Worm (Caenorhabditis elegans) whole organism, young adult: ENCODE measurements around the gene moc-1.

ENCODE experiments used
- B0019.2 ChIP-seq: fragments of 200-800 bp; sonication (Bioruptor generic); conservative IDR thresholded peaks from 2 replicates; pipeline ENCODE4 v1.3.6; 2022; ENCODE audit warnings: missing genetic modification reagents, missing genetic modification characterization, missing compliant biosample characterization
- B0336.3 ChIP-seq: fragments of 200-800 bp; sonication (Bioruptor generic); IDR thresholded peaks from 2 replicates; pipeline ENCODE4 v1.3.6; 2022; ENCODE audit warnings: missing genetic modification characterization, missing compliant biosample characterization
- D2030.7 ChIP-seq: fragments of 200-800 bp; sonication (Bioruptor generic); IDR thresholded peaks from 2 replicates; pipeline ENCODE4 v1.3.6; 2022; ENCODE audit warnings: missing genetic modification reagents, missing genetic modification characterization, missing compliant biosample characterization
- F10E7.11 ChIP-seq: sonication (generic microtip); optimal IDR thresholded peaks from 2 replicates; lab custom pipeline; 2017; ENCODE audit warnings: mild to moderate bottlenecking, missing genetic modification characterization, moderate library complexity, missing compliant biosample characterization
- F22D6.2 ChIP-seq: sonication (generic microtip); optimal IDR thresholded peaks from 2 replicates; lab custom pipeline; 2016; ENCODE audit warnings: mild to moderate bottlenecking, missing genetic modification characterization, missing compliant biosample characterization
- F33H1.4 ChIP-seq: fragments of 200-800 bp; sonication (Bioruptor generic); IDR thresholded peaks from 2 replicates; pipeline ENCODE4 v1.3.6; 2022; ENCODE audit warnings: missing genetic modification reagents, missing genetic modification characterization, missing compliant biosample characterization
- F39B2.1 ChIP-seq: fragments of 200-800 bp; sonication (Bioruptor generic); IDR thresholded peaks from 2 replicates; pipeline ENCODE4 v1.3.6; 2022; ENCODE audit warnings: missing genetic modification reagents, missing genetic modification characterization, missing compliant biosample characterization
- F52B5.7 ChIP-seq: sonication (generic microtip); optimal IDR thresholded peaks from 2 replicates; lab custom pipeline; 2016; ENCODE audit warnings: mild to moderate bottlenecking, missing genetic modification characterization, missing compliant biosample characterization
- F57A8.1 ChIP-seq: fragments of 200-800 bp; sonication (Bioruptor generic); optimal IDR thresholded peaks from 2 replicates; lab custom pipeline; 2018; ENCODE audit warnings: mild to moderate bottlenecking, missing genetic modification characterization, moderate library complexity, missing compliant biosample characterization
- K12H6.12 ChIP-seq: fragments of 200-800 bp; sonication (Bioruptor generic); optimal IDR thresholded peaks from 2 replicates; lab custom pipeline; 2018; ENCODE audit warnings: mild to moderate bottlenecking, missing genetic modification characterization, missing compliant biosample characterization
- T26A5.8 ChIP-seq: sonication (generic microtip); optimal IDR thresholded peaks from 2 replicates; lab custom pipeline; 2016; ENCODE audit warnings: missing genetic modification characterization, missing compliant biosample characterization
- Y79H2A.3 ChIP-seq: fragments of 200-800 bp; sonication (Bioruptor generic); conservative IDR thresholded peaks from 2 replicates; pipeline ENCODE4 v1.3.6; 2022; ENCODE audit warnings: missing genetic modification reagents, missing genetic modification characterization, missing compliant biosample characterization
- Y95B8A.8 ChIP-seq: fragments of 200-800 bp; sonication (Bioruptor generic); IDR thresholded peaks from 2 replicates; pipeline ENCODE4 v1.3.6; 2022; ENCODE audit warnings: missing genetic modification reagents, missing genetic modification characterization, missing compliant biosample characterization
- ZK185.1 ChIP-seq: sonication (generic microtip); optimal IDR thresholded peaks from 2 replicates; lab custom pipeline; 2016; ENCODE audit warnings: mild to moderate bottlenecking, missing genetic modification characterization, missing compliant biosample characterization; ENCODE audit not compliant: poor library complexity, severe bottlenecking
- ama-1 ChIP-seq, 3 experiments: fragments of 150-350 bp in 1 of 3; sonication (generic microtip) in 2 of 3; optimal IDR thresholded peaks; 2 replicates each; lab custom pipeline; 2014 to 2018; ENCODE audit warnings: missing biosample characterization in 2 of 3, missing genetic modification characterization in 2 of 3, missing genetic modification reagents in 2 of 3
- atf-7 ChIP-seq: sonication (generic microtip); optimal IDR thresholded peaks from 2 replicates; lab custom pipeline; 2017; ENCODE audit warnings: mild to moderate bottlenecking, missing genetic modification characterization, missing compliant biosample characterization
- athp-1 ChIP-seq: sonication (generic microtip); optimal IDR thresholded peaks from 2 replicates; lab custom pipeline; 2017; ENCODE audit warnings: mild to moderate bottlenecking, missing genetic modification characterization, missing compliant biosample characterization
- bed-2 ChIP-seq: fragments of 200-800 bp; sonication (Bioruptor generic); IDR thresholded peaks from 2 replicates; pipeline ENCODE4 v1.3.6; 2022; ENCODE audit warnings: missing genetic modification reagents, missing genetic modification characterization, missing compliant biosample characterization
- ccch-3 ChIP-seq: fragments of 200-800 bp; sonication (Bioruptor generic); optimal IDR thresholded peaks from 2 replicates; lab custom pipeline; 2018; ENCODE audit warnings: mild to moderate bottlenecking, missing genetic modification characterization, missing compliant biosample characterization
- cebp-1 ChIP-seq, 2 experiments: fragments of 200-800 bp in 1 of 2; sonication (Bioruptor generic) in 1 of 2; sonication (generic microtip) in 1 of 2; IDR thresholded peaks in 1 of 2; optimal IDR thresholded peaks in 1 of 2; 2 replicates each; pipeline versions ENCODE4 v1.3.6 to Lab custom; 2017 to 2022; ENCODE audit warnings: missing compliant biosample characterization in 2 of 2, missing genetic modification characterization in 2 of 2, mild to moderate bottlenecking in 1 of 2, missing genetic modification reagents in 1 of 2, moderate library complexity in 1 of 2
- cebp-2 ChIP-seq: fragments of 200-800 bp; sonication (Bioruptor generic); IDR thresholded peaks from 2 replicates; pipeline ENCODE4 v1.3.6; 2022; ENCODE audit warnings: missing genetic modification characterization, missing compliant biosample characterization
- ceh-100 ChIP-seq: fragments of 200-800 bp; sonication (Bioruptor generic); IDR thresholded peaks from 2 replicates; pipeline ENCODE4 v1.3.6; 2022; ENCODE audit warnings: missing genetic modification reagents, missing genetic modification characterization, missing compliant biosample characterization
- ceh-58 ChIP-seq: fragments of 200-800 bp; sonication (Bioruptor generic); IDR thresholded peaks from 2 replicates; pipeline ENCODE4 v1.3.6; 2022; ENCODE audit warnings: missing genetic modification characterization, missing compliant biosample characterization
- ceh-91 ChIP-seq: fragments of 200-800 bp; sonication (Bioruptor generic); IDR thresholded peaks from 2 replicates; pipeline ENCODE4 v1.3.6; 2022; ENCODE audit warnings: missing genetic modification reagents, missing genetic modification characterization, missing compliant biosample characterization
- die-1 ChIP-seq: sonication (generic microtip); optimal IDR thresholded peaks from 2 replicates; lab custom pipeline; 2016; ENCODE audit warnings: missing genotype, mild to moderate bottlenecking, missing genetic modification characterization, missing compliant biosample characterization
- dpff-1 ChIP-seq: sonication (generic microtip); optimal IDR thresholded peaks from 2 replicates; lab custom pipeline; 2017; ENCODE audit warnings: mild to moderate bottlenecking, missing genetic modification characterization, missing compliant biosample characterization
- dpl-1 ChIP-seq: fragments of 150-350 bp; optimal IDR thresholded peaks from 2 replicates; lab custom pipeline; 2014; ENCODE audit warnings: missing biosample characterization, missing genetic modification reagents, missing genetic modification characterization
- efl-1 ChIP-seq: fragments of 150-350 bp; optimal IDR thresholded peaks from 2 replicates; lab custom pipeline; 2014; ENCODE audit warnings: missing biosample characterization, missing genetic modification reagents, missing genetic modification characterization
- egl-44 ChIP-seq: fragments of 200-800 bp; sonication (Bioruptor generic); IDR thresholded peaks from 2 replicates; pipeline ENCODE4 v1.3.6; 2022; ENCODE audit warnings: missing genetic modification reagents, missing genetic modification characterization, missing compliant biosample characterization
- egrh-3 ChIP-seq: fragments of 200-800 bp; sonication (Bioruptor generic); IDR thresholded peaks from 2 replicates; pipeline ENCODE4 v1.3.6; 2022; ENCODE audit warnings: missing genetic modification reagents, missing genetic modification characterization, missing compliant biosample characterization
- ets-4 ChIP-seq: fragments of 200-800 bp; sonication (Bioruptor generic); optimal IDR thresholded peaks from 2 replicates; lab custom pipeline; 2018; ENCODE audit warnings: mild to moderate bottlenecking, missing genetic modification characterization, missing compliant biosample characterization
- fkh-3 ChIP-seq: sonication (generic microtip); optimal IDR thresholded peaks from 2 replicates; lab custom pipeline; 2016; ENCODE audit warnings: mild to moderate bottlenecking, missing genetic modification characterization, missing compliant biosample characterization
- hlh-12 ChIP-seq: sonication (generic microtip); optimal IDR thresholded peaks from 2 replicates; lab custom pipeline; 2016; ENCODE audit warnings: missing genetic modification characterization, missing compliant biosample characterization
- lag-1 ChIP-seq: fragments of 200-800 bp; sonication (Bioruptor generic); IDR thresholded peaks from 2 replicates; pipeline ENCODE4 v1.3.6; 2022; ENCODE audit warnings: missing genetic modification reagents, missing genetic modification characterization, missing compliant biosample characterization
- lin-26 ChIP-seq: fragments of 200-800 bp; sonication (Bioruptor generic); IDR thresholded peaks from 2 replicates; pipeline ENCODE4 v1.3.6; 2022; ENCODE audit warnings: missing genetic modification reagents, missing genetic modification characterization, missing compliant biosample characterization
- lin-40 ChIP-seq: sonication (generic microtip); optimal IDR thresholded peaks from 2 replicates; lab custom pipeline; 2016; ENCODE audit warnings: missing genetic modification characterization, mild to moderate bottlenecking, missing compliant biosample characterization, missing genotype, missing genetic modification reagents
- madf-8 ChIP-seq: fragments of 200-800 bp; sonication (Bioruptor generic); conservative IDR thresholded peaks from 2 replicates; pipeline ENCODE4 v1.3.6; 2022; ENCODE audit warnings: missing genetic modification reagents, missing genetic modification characterization, missing compliant biosample characterization
- mcd-1 ChIP-seq: fragments of 200-800 bp; sonication (Bioruptor generic); IDR thresholded peaks from 2 replicates; pipeline ENCODE4 v1.3.6; 2022; ENCODE audit warnings: missing genetic modification reagents, missing genetic modification characterization, missing compliant biosample characterization
- nfya-1 ChIP-seq: sonication (generic microtip); optimal IDR thresholded peaks from 2 replicates; lab custom pipeline; 2017; ENCODE audit warnings: antibody characterized with exemption, missing compliant biosample characterization, missing genetic modification characterization, borderline replicate concordance; ENCODE audit not compliant: insufficient read depth
- nfyb-1 ChIP-seq: fragments of 200-800 bp; sonication (Bioruptor generic); IDR thresholded peaks from 2 replicates; pipeline ENCODE4 v1.3.6; 2022; ENCODE audit warnings: missing genetic modification reagents, missing genetic modification characterization, missing compliant biosample characterization
- nhr-80 ChIP-seq: sonication (generic microtip); optimal IDR thresholded peaks from 2 replicates; lab custom pipeline; 2016; ENCODE audit warnings: missing genetic modification characterization, missing compliant biosample characterization
- nhr-90 ChIP-seq: sonication (generic microtip); optimal IDR thresholded peaks from 2 replicates; lab custom pipeline; 2016; ENCODE audit warnings: missing genotype, mild to moderate bottlenecking, missing genetic modification characterization, missing compliant biosample characterization
- pha-4 ChIP-seq: fragments of 150-350 bp; sonication (generic microtip); optimal IDR thresholded peaks from 2 replicates; lab custom pipeline; 2014; ENCODE audit warnings: missing biosample characterization, missing genetic modification reagents, missing genetic modification characterization
- rpc-1 ChIP-seq, 2 experiments: fragments of 150-350 bp in 1 of 2; sonication (generic microtip) in 1 of 2; optimal IDR thresholded peaks; 2 replicates each; lab custom pipeline; 2014 to 2018; ENCODE audit warnings: missing biosample characterization in 1 of 2, missing genetic modification characterization in 1 of 2, missing genetic modification reagents in 1 of 2, missing genotype in 1 of 2
- sea-2 ChIP-seq: fragments of 200-800 bp; sonication (Bioruptor generic); IDR thresholded peaks from 2 replicates; pipeline ENCODE4 v1.3.6; 2022; ENCODE audit warnings: missing genetic modification characterization, missing compliant biosample characterization
- snpc-1.1 ChIP-seq: sonication (generic microtip); optimal IDR thresholded peaks from 2 replicates; lab custom pipeline; 2017; ENCODE audit warnings: missing genetic modification characterization, mild to moderate bottlenecking, missing compliant biosample characterization, antibody characterized with exemption, moderate library complexity, missing genotype, missing genetic modification reagents; ENCODE audit not compliant: insufficient read depth
- unc-62 ChIP-seq: fragments of 150-350 bp; optimal IDR thresholded peaks from 2 replicates; lab custom pipeline; 2014; ENCODE audit warnings: missing biosample characterization, missing genetic modification reagents, missing genetic modification characterization
- xnd-1 ChIP-seq: sonication (generic microtip); optimal IDR thresholded peaks from 2 replicates; lab custom pipeline; 2016; ENCODE audit warnings: missing genotype, missing genetic modification reagents, missing genetic modification characterization, missing compliant biosample characterization
- ztf-25 ChIP-seq: fragments of 200-800 bp; sonication (Bioruptor generic); IDR thresholded peaks from 2 replicates; pipeline ENCODE4 v1.3.6; 2022; ENCODE audit warnings: missing genetic modification reagents, missing genetic modification characterization, missing compliant biosample characterization

Gene moc-1

ce11 chrX:10124338-10124737 lies 14.1 kb downstream of the moc-1 start:
- TF ChIP-seq lin-40: no peak
- TF ChIP-seq ama-1 (optimal IDR thresholded peaks at IDR 0.05; lab: Kevin White, UChicago): no peak
- peak; percentile 3 to 57 for TF ChIP-seq ama-1 (GFP tag; optimal IDR thresholded peaks at IDR 0.05; lab: Kevin White, UChicago)
- TF ChIP-seq nfyb-1: no peak; the same call in 1 of the 2 replicates
- TF ChIP-seq fkh-3 (tag; lab: Kevin White, UChicago): no peak
- TF ChIP-seq ceh-58: no peak
- no peak for TF ChIP-seq B0019.2 (GFP tag; lab: Robert Waterston, UW)
- TF ChIP-seq egl-44 (GFP tag; lab: Robert Waterston, UW): no peak
- TF ChIP-seq Y79H2A.3 (GFP tag; lab: Robert Waterston, UW): no peak
- TF ChIP-seq unc-62: no peak
- TF ChIP-seq dpl-1: no peak
- no peak for TF ChIP-seq ceh-91 (GFP tag; lab: Robert Waterston, UW)
- TF ChIP-seq hlh-12: peak; percentile 52
- TF ChIP-seq snpc-1.1 (tag; lab: Kevin White, UChicago): no peak
- no peak for TF ChIP-seq nhr-80
- no peak for TF ChIP-seq egrh-3
- TF ChIP-seq efl-1: no peak
- peak; percentile 83 for TF ChIP-seq lin-26 (GFP tag; lab: Robert Waterston, UW)
- TF ChIP-seq dpff-1 (tag; lab: Kevin White, UChicago): no peak
- TF ChIP-seq ccch-3 (GFP tag; lab: Kevin White, UChicago): no peak
- no peak for TF ChIP-seq F39B2.1 (GFP tag; lab: Robert Waterston, UW)
- no peak for TF ChIP-seq T26A5.8 (tag; lab: Kevin White, UChicago)
- TF ChIP-seq cebp-1 (GFP tag; IDR thresholded peaks at IDR 0.05; lab: Robert Waterston, UW): no peak
- no peak for TF ChIP-seq cebp-1 (tag; optimal IDR thresholded peaks at IDR 0.05; lab: Kevin White, UChicago)
- TF ChIP-seq xnd-1 (tag; lab: Kevin White, UChicago): no peak
- TF ChIP-seq atf-7: no peak
- no peak for TF ChIP-seq lag-1 (GFP tag; lab: Robert Waterston, UW)
- TF ChIP-seq ZK185.1 (tag; lab: Kevin White, UChicago): peak; percentile 41
- no peak for TF ChIP-seq nfya-1 (tag; lab: Kevin White, UChicago)
- TF ChIP-seq F10E7.11 (tag; lab: Kevin White, UChicago): no peak
- TF ChIP-seq D2030.7 (GFP tag; lab: Robert Waterston, UW): peak; percentile 63
- TF ChIP-seq F57A8.1 (GFP tag; lab: Kevin White, UChicago): no peak
- no peak for TF ChIP-seq Y95B8A.8
- 0 out of 2 replicates have a peak, but pooled peaks have one; percentile 30 for TF ChIP-seq ceh-100 (GFP tag; lab: Robert Waterston, UW)
- TF ChIP-seq die-1 (tag; lab: Kevin White, UChicago): peak; percentile 72
- TF ChIP-seq ets-4 (GFP tag; lab: Kevin White, UChicago): no peak
- TF ChIP-seq pha-4 (tag; lab: Kevin White, UChicago): no peak
- no peak for TF ChIP-seq sea-2 (GFP tag; lab: Robert Waterston, UW)
- TF ChIP-seq rpc-1 (optimal IDR thresholded peaks at IDR 0.05; lab: Kevin White, UChicago): peak; percentile 80
- peak; percentile 94 for TF ChIP-seq rpc-1 (tag; optimal IDR thresholded peaks at IDR 0.05; lab: Kevin White, UChicago)
- TF ChIP-seq athp-1 (tag; lab: Kevin White, UChicago): peak; percentile 47
- no peak for TF ChIP-seq mcd-1 (GFP tag; lab: Robert Waterston, UW)
- TF ChIP-seq nhr-90 (tag; lab: Kevin White, UChicago): peak; percentile 51
- no peak for TF ChIP-seq K12H6.12
- no peak for TF ChIP-seq F33H1.4 (GFP tag; lab: Robert Waterston, UW)
- TF ChIP-seq cebp-2 (GFP tag; lab: Robert Waterston, UW): no peak
- TF ChIP-seq bed-2 (GFP tag; lab: Robert Waterston, UW): no peak
- TF ChIP-seq ztf-25 (GFP tag; lab: Robert Waterston, UW): peak; percentile 75
- no peak for TF ChIP-seq F22D6.2 (tag; lab: Kevin White, UChicago)
- TF ChIP-seq B0336.3: no peak
- TF ChIP-seq F52B5.7: no peak
- TF ChIP-seq madf-8 (GFP tag; lab: Robert Waterston, UW): no peak
